Worm (Caenorhabditis elegans) whole organism, L3 larva: ENCODE data around the gene srh-233.

Experiments used
- aly-2 ChIP-seq: fragments of 150-350 bp; optimal IDR thresholded peaks from 2 replicates; lab custom pipeline; 2014; ENCODE audit warnings: missing biosample characterization, missing genetic modification characterization
- ceh-16 ChIP-seq: sonication (generic microtip); optimal IDR thresholded peaks from 2 replicates; lab custom pipeline; 2017; ENCODE audit warnings: missing biosample characterization, missing genetic modification characterization
- eor-1 ChIP-seq, 2 experiments: fragments of 150-350 bp; optimal IDR thresholded peaks; 2 replicates each; lab custom pipeline; 2014 to 2018; ENCODE audit warnings: missing biosample characterization in 2 of 2, missing genetic modification characterization in 2 of 2
- fkh-10 ChIP-seq: sonication (generic microtip); optimal IDR thresholded peaks from 2 replicates; lab custom pipeline; 2017; ENCODE audit warnings: missing biosample characterization, missing genetic modification reagents, missing genetic modification characterization
- mdl-1 ChIP-seq: fragments of 150-350 bp; optimal IDR thresholded peaks from 2 replicates; lab custom pipeline; 2014; ENCODE audit warnings: missing biosample characterization, missing genetic modification characterization
- nfya-1 ChIP-seq: sonication (generic microtip); optimal IDR thresholded peaks from 2 replicates; lab custom pipeline; 2017; ENCODE audit warnings: missing genetic modification characterization, mild to moderate bottlenecking, missing compliant biosample characterization, antibody characterized with exemption, moderate library complexity; ENCODE audit not compliant: insufficient read depth
- nhr-12 ChIP-seq: fragments of 150-350 bp; optimal IDR thresholded peaks from 2 replicates; lab custom pipeline; 2014; ENCODE audit warnings: missing biosample characterization, missing genetic modification characterization
- sea-2 ChIP-seq: fragments of 150-350 bp; sonication (generic microtip); optimal IDR thresholded peaks from 4 replicates; lab custom pipeline; 2014; ENCODE audit warnings: missing biosample characterization, missing genetic modification reagents, missing genetic modification characterization

- no peak for TF ChIP-seq fkh-10
- TF ChIP-seq sea-2 (GFP tag; lab: Kevin White, UChicago): no peak
- TF ChIP-seq ceh-16 (tag; lab: Kevin White, UChicago): no peak
- TF ChIP-seq nfya-1 (tag; lab: Kevin White, UChicago): no peak
- no peak for TF ChIP-seq aly-2 (tag; lab: Kevin White, UChicago)
- no peak for TF ChIP-seq nhr-12
- no peak for TF ChIP-seq mdl-1 (tag; lab: Kevin White, UChicago)
- no peak for TF ChIP-seq eor-1 (tag; optimal IDR thresholded peaks at IDR 0.05; lab: Kevin White, UChicago)
Observed at ce11 chrV:20004385-20004784, 44.8 kb upstream of the srh-233 start, which contains the start of gene unc-51.
